Worm (Caenorhabditis elegans) whole organism, L3 larva: Measurements from ENCODE around the gene scl-14.

Source experiments
- ama-1 ChIP-seq: fragments of 150-350 bp; optimal IDR thresholded peaks from 2 replicates; lab custom pipeline; 2018
- ceh-16 ChIP-seq: sonication (generic microtip); optimal IDR thresholded peaks from 2 replicates; lab custom pipeline; 2017; ENCODE audit warnings: missing biosample characterization, missing genetic modification characterization
- daf-12 ChIP-seq: fragments of 150-350 bp; optimal IDR thresholded peaks from 2 replicates; lab custom pipeline; 2014; ENCODE audit warnings: missing biosample characterization, missing genetic modification reagents, missing genetic modification characterization
- egl-27 ChIP-seq: sonication (generic microtip); optimal IDR thresholded peaks from 4 replicates; lab custom pipeline; 2017; ENCODE audit warnings: missing biosample characterization, missing genetic modification reagents, missing genetic modification characterization
- elt-3 ChIP-seq, 3 experiments: fragments of 150-350 bp in 1 of 3; sonication (generic microtip) in 2 of 3; optimal IDR thresholded peaks; 2 replicates in 2 of 3; 4 replicates in 1 of 3; lab custom pipeline; 2014 to 2017; ENCODE audit warnings: missing biosample characterization in 3 of 3, missing genetic modification characterization in 3 of 3
- nhr-11 ChIP-seq: fragments of 150-350 bp; optimal IDR thresholded peaks from 2 replicates; lab custom pipeline; 2014; ENCODE audit warnings: missing biosample characterization, missing genetic modification characterization
- nhr-12 ChIP-seq: fragments of 150-350 bp; optimal IDR thresholded peaks from 2 replicates; lab custom pipeline; 2014; ENCODE audit warnings: missing biosample characterization, missing genetic modification characterization
- nhr-237 ChIP-seq: fragments of 150-350 bp; optimal IDR thresholded peaks from 2 replicates; lab custom pipeline; 2014; ENCODE audit warnings: missing biosample characterization, missing genetic modification characterization
- nhr-25 ChIP-seq: sonication (generic microtip); optimal IDR thresholded peaks from 2 replicates; lab custom pipeline; 2017; ENCODE audit warnings: missing biosample characterization, missing genetic modification characterization
- skn-1 ChIP-seq: fragments of 150-350 bp; optimal IDR thresholded peaks from 2 replicates; lab custom pipeline; 2014; ENCODE audit warnings: missing biosample characterization, missing genetic modification characterization
- snpc-4 ChIP-seq: fragments of 150-350 bp; optimal IDR thresholded peaks from 2 replicates; lab custom pipeline; 2014; ENCODE audit warnings: missing biosample characterization, missing genetic modification characterization
- unc-39 ChIP-seq: sonication (generic microtip); optimal IDR thresholded peaks from 4 replicates; lab custom pipeline; 2017; ENCODE audit warnings: missing biosample characterization, missing genetic modification characterization

DNA sequence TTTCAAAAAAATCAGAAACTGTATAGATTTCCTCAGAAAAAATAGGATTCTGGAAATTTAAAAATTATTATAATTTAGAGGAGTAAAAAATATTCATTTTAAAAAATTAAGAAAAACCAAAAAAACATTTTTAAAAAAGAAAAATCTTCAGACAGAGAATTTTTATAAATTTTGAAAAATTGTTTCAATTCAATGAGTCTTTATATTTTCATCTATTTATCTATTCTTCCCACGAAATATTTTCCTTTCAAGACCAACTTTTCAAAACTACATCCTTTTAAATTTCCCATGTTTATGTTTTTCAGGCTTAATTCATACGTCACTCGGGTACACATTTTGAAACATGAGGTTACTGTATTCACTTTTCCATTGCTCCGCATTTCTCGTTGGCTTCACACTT is 5.0 kb downstream of the scl-14 start, which contains the start of gene nas-14:
- TF ChIP-seq skn-1 (tag; lab: Kevin White, UChicago): no peak
- TF ChIP-seq nhr-237 (tag; lab: Kevin White, UChicago): no peak
- no peak for TF ChIP-seq egl-27
- TF ChIP-seq snpc-4 (tag; lab: Kevin White, UChicago): no peak
- no peak for TF ChIP-seq unc-39 (tag; lab: Kevin White, UChicago)
- no peak for TF ChIP-seq ceh-16 (tag; lab: Kevin White, UChicago)
- TF ChIP-seq nhr-25 (tag; lab: Kevin White, UChicago): no peak
- TF ChIP-seq daf-12 (tag; lab: Kevin White, UChicago): no peak
- TF ChIP-seq nhr-11 (tag; lab: Kevin White, UChicago): no peak
- no peak for TF ChIP-seq nhr-12
- TF ChIP-seq ama-1 (lab: Kevin White, UChicago): no peak
- no peak for TF ChIP-seq elt-3 (tag; optimal IDR thresholded peaks at IDR 0.05; lab: Kevin White, UChicago)
